Worm (Caenorhabditis elegans) whole organism, L4/young adult: Measurements from ENCODE around the gene taf-8.

ENCODE experiments used
- W03F9.2 ChIP-seq: fragments of 150-350 bp; optimal IDR thresholded peaks from 2 replicates; lab custom pipeline; 2014; ENCODE audit warnings: missing biosample characterization, missing genetic modification characterization
- dao-5 ChIP-seq: sonication (generic microtip); optimal IDR thresholded peaks from 2 replicates; lab custom pipeline; 2016; ENCODE audit warnings: missing genotype, missing genetic modification characterization, moderate library complexity, missing compliant biosample characterization
- him-1 ChIP-seq: sonication (generic microtip); optimal IDR thresholded peaks from 2 replicates; lab custom pipeline; 2016; ENCODE audit warnings: missing genotype, missing genetic modification reagents, missing genetic modification characterization, missing compliant biosample characterization

- TF ChIP-seq him-1 (tag; lab: Kevin White, UChicago) (no peak), W03F9.2 (tag; lab: Kevin White, UChicago) (no peak), dao-5 (tag; lab: Kevin White, UChicago) (no peak)
These were observed 21.9 kb upstream of the taf-8 start, which contains the start of gene sqv-8 for ce11 chrII:9646928-9647838.
